Fruit fly (Drosophila melanogaster) S2 (cell line): ENCODE results near the gene CG18476.

ENCODE experiments used
- CG8478 ChIP-seq: fragments of >200 bp; optimal IDR thresholded peaks from 2 replicates; lab custom pipeline; 2018
- CTCF ChIP-seq, 2 experiments: fragments of >200 bp; optimal IDR thresholded peaks; 2 replicates each; lab custom pipeline; 2018

dm6 chr3R:11673955-11674663 lies 3.8 kb downstream of the CG18476 start, which contains the start of gene CG14715:
- TF ChIP-seq CTCF (optimal IDR thresholded peaks at IDR 0.05; lab: Kevin White, UChicago) (no peak), CG8478 (lab: Kevin White, UChicago) (no peak)
